Fruit fly (Drosophila melanogaster) whole organism, embryonic: ENCODE results near the gene IntS9.

ENCODE experiments used
- Ada2b ChIP-seq: fragments of 200-800 bp; sonication (Bioruptor generic); IDR thresholded peaks from 2 replicates; pipeline ENCODE4 v1.3.6; 2022; ENCODE audit warnings: missing biosample characterization, missing genetic modification characterization
- Asciz ChIP-seq: fragments of 200-800 bp; sonication (Bioruptor generic); optimal IDR thresholded peaks from 2 replicates; lab custom pipeline; 2017; ENCODE audit warnings: missing biosample characterization, mild to moderate bottlenecking, missing genetic modification characterization, missing genetic modification reagents
- Bdp1 ChIP-seq: fragments of 200-800 bp; sonication (Bioruptor generic); optimal IDR thresholded peaks from 3 replicates; lab custom pipeline; 2016; ENCODE audit warnings: missing biosample characterization, missing genetic modification characterization
- Bteb2 ChIP-seq: fragments of 200-800 bp; sonication (Bioruptor generic); optimal IDR thresholded peaks from 2 replicates; lab custom pipeline; 2016; ENCODE audit warnings: missing biosample characterization, missing genetic modification characterization
- CG10462 ChIP-seq: fragments of 200-800 bp; sonication (Bioruptor generic); optimal IDR thresholded peaks from 2 replicates; lab custom pipeline; 2016; ENCODE audit warnings: missing biosample characterization, missing genetic modification characterization
- CG10565 ChIP-seq: fragments of 200-800 bp; sonication (Bioruptor generic); optimal IDR thresholded peaks from 3 replicates; lab custom pipeline; 2016; ENCODE audit warnings: missing biosample characterization, mild to moderate bottlenecking, missing genetic modification characterization
- CG11085 ChIP-seq: fragments of 200-800 bp; sonication (Bioruptor generic); IDR thresholded peaks from 2 replicates; pipeline ENCODE4 v1.3.6; 2022; ENCODE audit warnings: missing biosample characterization, missing genetic modification characterization
- CG11093 ChIP-seq: fragments of 200-800 bp; sonication (Bioruptor generic); IDR thresholded peaks from 3 replicates; pipeline ENCODE4 v1.3.6; 2022; ENCODE audit warnings: missing biosample characterization, missing genetic modification characterization
- CG11560 ChIP-seq: fragments of 200-800 bp; sonication (Bioruptor generic); IDR thresholded peaks from 3 replicates; pipeline ENCODE4 v1.3.6; 2022; ENCODE audit warnings: missing biosample characterization, missing genetic modification characterization
- CG12071 ChIP-seq: fragments of 200-800 bp; sonication (Bioruptor generic); optimal IDR thresholded peaks from 3 replicates; lab custom pipeline; 2018; ENCODE audit warnings: missing biosample characterization, mild to moderate bottlenecking, missing genetic modification characterization
- CG12236 ChIP-seq: fragments of 200-800 bp; sonication (Bioruptor generic); optimal IDR thresholded peaks from 2 replicates; lab custom pipeline; 2016; ENCODE audit warnings: missing biosample characterization, missing genetic modification characterization
- CG13624 ChIP-seq: fragments of 200-800 bp; sonication (Bioruptor generic); optimal IDR thresholded peaks from 2 replicates; lab custom pipeline; 2016; ENCODE audit warnings: missing biosample characterization, missing genetic modification characterization
- CG14441 ChIP-seq: fragments of 200-800 bp; sonication (Bioruptor generic); IDR thresholded peaks from 2 replicates; pipeline ENCODE4 v1.3.6; 2022; ENCODE audit warnings: missing biosample characterization, missing genetic modification characterization
- CG15269 ChIP-seq: fragments of 200-800 bp; sonication (Bioruptor generic); optimal IDR thresholded peaks from 2 replicates; lab custom pipeline; 2018; ENCODE audit warnings: missing biosample characterization, mild to moderate bottlenecking, missing genetic modification characterization, moderate library complexity
- CG15601 ChIP-seq: fragments of 200-800 bp; sonication (Bioruptor generic); optimal IDR thresholded peaks from 3 replicates; lab custom pipeline; 2019; ENCODE audit warnings: missing biosample characterization, mild to moderate bottlenecking, missing genetic modification characterization, moderate library complexity
- CG16813 ChIP-seq: fragments of 200-800 bp; sonication (Bioruptor generic); IDR thresholded peaks from 3 replicates; pipeline ENCODE4 v1.3.6; 2022; ENCODE audit warnings: missing biosample characterization, missing genetic modification characterization; ENCODE audit not compliant: partially characterized antibody
- CG17612 ChIP-seq: fragments of 200-800 bp; sonication (Bioruptor generic); IDR thresholded peaks from 2 replicates; pipeline ENCODE4 v1.3.6; 2022; ENCODE audit warnings: missing biosample characterization, missing genetic modification characterization
- CG17829 ChIP-seq: fragments of 200-800 bp; optimal IDR thresholded peaks from 2 replicates; lab custom pipeline; 2019; ENCODE audit warnings: missing biosample characterization, mild to moderate bottlenecking, missing genetic modification characterization, moderate library complexity
- CG2889 ChIP-seq: fragments of 200-800 bp; sonication (Bioruptor generic); IDR thresholded peaks from 3 replicates; pipeline ENCODE4 v1.3.6; 2022; ENCODE audit warnings: missing biosample characterization, missing genetic modification characterization
- CG3065 ChIP-seq: fragments of 200-800 bp; sonication (Bioruptor generic); optimal IDR thresholded peaks from 2 replicates; lab custom pipeline; 2016; ENCODE audit warnings: missing biosample characterization, missing genetic modification characterization
- CG5245 ChIP-seq: fragments of 200-800 bp; sonication (Bioruptor generic); optimal IDR thresholded peaks from 3 replicates; lab custom pipeline; 2016; ENCODE audit warnings: missing biosample characterization, missing genetic modification characterization
- CG6813 ChIP-seq: fragments of 200-800 bp; sonication (Bioruptor generic); optimal IDR thresholded peaks from 2 replicates; lab custom pipeline; 2017; ENCODE audit warnings: missing biosample characterization, missing genetic modification characterization, mild to moderate bottlenecking, moderate library complexity, missing genetic modification reagents
- CG7963 ChIP-seq: fragments of 200-800 bp; sonication (Bioruptor generic); IDR thresholded peaks from 3 replicates; pipeline ENCODE4 v1.3.6; 2022; ENCODE audit warnings: missing biosample characterization, missing genetic modification characterization; ENCODE audit not compliant: partially characterized antibody
- CG8478 ChIP-seq: fragments of >200 bp; optimal IDR thresholded peaks from 2 replicates; lab custom pipeline; 2018
- CG9797 ChIP-seq: fragments of 200-800 bp; sonication (Bioruptor generic); optimal IDR thresholded peaks from 3 replicates; lab custom pipeline; 2018; ENCODE audit warnings: missing biosample characterization, mild to moderate bottlenecking, missing genetic modification characterization
- CTCF ChIP-seq: fragments of 200-800 bp; sonication (Bioruptor generic); optimal IDR thresholded peaks from 2 replicates; lab custom pipeline; 2017; ENCODE audit warnings: missing biosample characterization, mild to moderate bottlenecking, missing genetic modification characterization, moderate library complexity
- Chrac-16 ChIP-seq: fragments of 200-800 bp; sonication (Bioruptor generic); optimal IDR thresholded peaks from 3 replicates; lab custom pipeline; 2016; ENCODE audit warnings: missing biosample characterization, missing genetic modification characterization
- Dek ChIP-seq: fragments of 200-800 bp; sonication (Bioruptor generic); optimal IDR thresholded peaks from 3 replicates; lab custom pipeline; 2019; ENCODE audit warnings: missing biosample characterization, mild to moderate bottlenecking, missing genetic modification characterization, moderate library complexity
- GATAe ChIP-seq: fragments of 200-800 bp; sonication (Bioruptor generic); conservative IDR thresholded peaks from 2 replicates; pipeline ENCODE4 v1.3.6; 2022; ENCODE audit warnings: missing biosample characterization, missing genetic modification characterization
- Lim3 ChIP-seq: fragments of 200-800 bp; sonication (Bioruptor generic); IDR thresholded peaks from 2 replicates; pipeline ENCODE4 v1.3.6; 2022; ENCODE audit warnings: missing biosample characterization, missing genetic modification characterization
- Lpt ChIP-seq: fragments of >200 bp; optimal IDR thresholded peaks from 2 replicates; lab custom pipeline; 2018; ENCODE audit warnings: missing biosample characterization, missing genetic modification characterization
- MESR4 ChIP-seq: fragments of 200-800 bp; sonication (Bioruptor generic); optimal IDR thresholded peaks from 2 replicates; lab custom pipeline; 2018; ENCODE audit warnings: missing biosample characterization, mild to moderate bottlenecking, missing genetic modification characterization, moderate library complexity
- Myb ChIP-seq: fragments of 200-800 bp; sonication (Bioruptor generic); optimal IDR thresholded peaks from 2 replicates; lab custom pipeline; 2016; ENCODE audit warnings: missing biosample characterization, missing genetic modification characterization
- Nf-YB ChIP-seq: fragments of 200-800 bp; sonication (Bioruptor generic); optimal IDR thresholded peaks from 3 replicates; lab custom pipeline; 2019; ENCODE audit warnings: missing biosample characterization, mild to moderate bottlenecking, missing genetic modification characterization, moderate library complexity
- Scr ChIP-seq: fragments of 200-800 bp; sonication (Bioruptor generic); IDR thresholded peaks from 2 replicates; pipeline ENCODE4 v1.3.6; 2022; ENCODE audit warnings: missing biosample characterization, missing genetic modification characterization; ENCODE audit not compliant: partially characterized antibody
- ac ChIP-seq: fragments of 200-800 bp; sonication (Bioruptor generic); optimal IDR thresholded peaks from 3 replicates; lab custom pipeline; 2017; ENCODE audit warnings: missing biosample characterization, mild to moderate bottlenecking, missing genetic modification characterization
- bigmax ChIP-seq: fragments of 200-800 bp; sonication (Bioruptor generic); optimal IDR thresholded peaks from 2 replicates; lab custom pipeline; 2018; ENCODE audit warnings: missing biosample characterization, mild to moderate bottlenecking, missing genetic modification characterization
- br ChIP-seq: fragments of >200 bp; optimal IDR thresholded peaks from 2 replicates; lab custom pipeline; 2017
- corto ChIP-seq: fragments of 200-800 bp; sonication (Bioruptor generic); optimal IDR thresholded peaks from 2 replicates; lab custom pipeline; 2016; ENCODE audit warnings: missing biosample characterization, mild to moderate bottlenecking, missing genetic modification characterization, moderate library complexity
- fd102C ChIP-seq: fragments of 200-800 bp; sonication (Bioruptor generic); optimal IDR thresholded peaks from 2 replicates; lab custom pipeline; 2018; ENCODE audit warnings: missing biosample characterization, mild to moderate bottlenecking, missing genetic modification characterization, moderate library complexity
- gsb-n ChIP-seq: fragments of 200-800 bp; sonication (Bioruptor generic); optimal IDR thresholded peaks from 3 replicates; lab custom pipeline; 2018; ENCODE audit warnings: missing biosample characterization, mild to moderate bottlenecking, missing genetic modification characterization
- her ChIP-seq: fragments of 200-800 bp; sonication (Bioruptor generic); optimal IDR thresholded peaks from 2 replicates; lab custom pipeline; 2016; ENCODE audit warnings: missing biosample characterization, missing genetic modification characterization
- hkb ChIP-seq, 2 experiments: fragments of 200-800 bp in 1 of 2; fragments of >200 bp in 1 of 2; sonication (Bioruptor generic) in 1 of 2; IDR thresholded peaks in 1 of 2; optimal IDR thresholded peaks in 1 of 2; 2 replicates each; pipeline versions ENCODE4 v1.3.6 to Lab custom; 2017 to 2022; ENCODE audit warnings: missing biosample characterization in 1 of 2, missing genetic modification characterization in 1 of 2
- lmd ChIP-seq: fragments of 200-800 bp; sonication (Bioruptor generic); IDR thresholded peaks from 2 replicates; pipeline ENCODE4 v1.3.6; 2022; ENCODE audit warnings: missing biosample characterization, missing genetic modification characterization
- mirr ChIP-seq: fragments of 200-800 bp; sonication (Bioruptor generic); optimal IDR thresholded peaks from 3 replicates; lab custom pipeline; 2018; ENCODE audit warnings: missing biosample characterization, mild to moderate bottlenecking, missing genetic modification characterization
- oc ChIP-seq: fragments of 200-800 bp; sonication (Bioruptor generic); optimal IDR thresholded peaks from 2 replicates; lab custom pipeline; 2018; ENCODE audit warnings: missing biosample characterization, mild to moderate bottlenecking, missing genetic modification characterization, moderate library complexity
- pfk ChIP-seq: fragments of 200-800 bp; sonication (Bioruptor generic); optimal IDR thresholded peaks from 2 replicates; lab custom pipeline; 2018; ENCODE audit warnings: missing biosample characterization, mild to moderate bottlenecking, missing genetic modification characterization, moderate library complexity
- row ChIP-seq: fragments of 200-800 bp; sonication (Bioruptor generic); IDR thresholded peaks from 3 replicates; pipeline ENCODE4 v1.3.6; 2022; ENCODE audit warnings: missing biosample characterization, missing genetic modification characterization
- scrt ChIP-seq: fragments of 200-800 bp; sonication (Bioruptor generic); optimal IDR thresholded peaks from 2 replicates; lab custom pipeline; 2018; ENCODE audit warnings: missing biosample characterization, mild to moderate bottlenecking, missing genetic modification characterization, moderate library complexity
- sd ChIP-seq: fragments of 200-800 bp; sonication (Bioruptor generic); optimal IDR thresholded peaks from 3 replicates; lab custom pipeline; 2018; ENCODE audit warnings: missing biosample characterization, mild to moderate bottlenecking, missing genetic modification characterization, moderate library complexity
- sim ChIP-seq: fragments of 200-800 bp; sonication (Bioruptor generic); IDR thresholded peaks from 2 replicates; pipeline ENCODE4 v1.3.6; 2022; ENCODE audit warnings: missing biosample characterization, missing genetic modification characterization
- sqz ChIP-seq: fragments of 200-800 bp; sonication (Bioruptor generic); optimal IDR thresholded peaks from 3 replicates; lab custom pipeline; 2018; ENCODE audit warnings: missing biosample characterization, mild to moderate bottlenecking, missing genetic modification characterization

IntS9 gene

dm6 chr3L:16105528-16105927, at the start of gene IntS9, which contains the start of gene CG43295:
Gene IntS9 (minus strand): TSS chr3L:16105627.
Gene CG43295 (plus strand): TSS chr3L:16105852.
- TF ChIP-seq gsb-n (tag; lab: Kevin White, UChicago): no peak
- peak; percentile 47; the same call in 1 of the 2 replicates for TF ChIP-seq CG17612 (GFP tag; lab: Robert Waterston, UW)
- no peak for TF ChIP-seq Nf-YB (GFP tag; lab: Kevin White, UChicago)
- no peak for TF ChIP-seq CG7963 (GFP tag; lab: Robert Waterston, UW)
- TF ChIP-seq CG17829 (tag; lab: Kevin White, UChicago): peak; percentile 82
- TF ChIP-seq CG8478 (lab: Kevin White, UChicago): no peak
- TF ChIP-seq her (GFP tag; lab: Kevin White, UChicago): peak; percentile 77
- TF ChIP-seq GATAe (GFP tag; lab: Robert Waterston, UW): peak; percentile 46
- no peak for TF ChIP-seq Asciz (GFP tag; lab: Kevin White, UChicago)
- peak; percentile 37 for TF ChIP-seq Scr (GFP tag; lab: Robert Waterston, UW)
- no peak for TF ChIP-seq bigmax (GFP tag; lab: Kevin White, UChicago)
- no peak for TF ChIP-seq CG16813 (GFP tag; lab: Robert Waterston, UW)
- TF ChIP-seq Chrac-16: peak; percentile 89
- TF ChIP-seq Bteb2 (GFP tag; lab: Kevin White, UChicago): peak; percentile 80
- TF ChIP-seq CG10565: peak; percentile 31
- TF ChIP-seq Bdp1 (GFP tag; lab: Kevin White, UChicago): peak; percentile 80
- TF ChIP-seq ac (GFP tag; lab: Kevin White, UChicago): peak; percentile 7
- TF ChIP-seq fd102C (GFP tag; lab: Kevin White, UChicago): peak; percentile 17
- TF ChIP-seq CG6813 (GFP tag; lab: Kevin White, UChicago): peak; percentile 68
- TF ChIP-seq mirr: no peak
- TF ChIP-seq oc (tag; lab: Kevin White, UChicago): no peak
- TF ChIP-seq CG5245 (GFP tag; lab: Kevin White, UChicago): peak; percentile 75
- no peak for TF ChIP-seq CTCF
- TF ChIP-seq pfk (GFP tag; lab: Kevin White, UChicago): no peak
- TF ChIP-seq Dek (tag; lab: Kevin White, UChicago): peak; percentile 34
- TF ChIP-seq CG10462 (GFP tag; lab: Kevin White, UChicago): peak; percentile 75
- no peak for TF ChIP-seq CG12071
- no peak for TF ChIP-seq CG15269 (tag; lab: Kevin White, UChicago)
- TF ChIP-seq scrt (GFP tag; lab: Kevin White, UChicago): peak; percentile 93
- TF ChIP-seq CG11093 (GFP tag; lab: Robert Waterston, UW): peak; percentile 67; the same call in 1 of the 3 replicates
- TF ChIP-seq CG3065 (GFP tag; lab: Kevin White, UChicago): peak; percentile 75
- peak; percentile 56; the same call in 1 of the 3 replicates for TF ChIP-seq CG11560
- TF ChIP-seq lmd (GFP tag; lab: Robert Waterston, UW): peak; percentile 79
- TF ChIP-seq corto (GFP tag; lab: Kevin White, UChicago): peak; percentile 69
- peak; percentile 49; the same call in 1 of the 2 replicates for TF ChIP-seq CG11085 (GFP tag; lab: Robert Waterston, UW)
- TF ChIP-seq row (GFP tag; lab: Robert Waterston, UW): peak; percentile 93
- TF ChIP-seq CG14441 (GFP tag; lab: Robert Waterston, UW): peak; percentile 89
- TF ChIP-seq Lim3: no peak
- TF ChIP-seq br (lab: Kevin White, UChicago): no peak
- peak; percentile 67; the same call in 2 of the 3 replicates for TF ChIP-seq CG2889 (GFP tag; lab: Robert Waterston, UW)
- no peak for TF ChIP-seq hkb (optimal IDR thresholded peaks at IDR 0.05; lab: Kevin White, UChicago)
- peak; percentile 89 for TF ChIP-seq hkb (GFP tag; IDR thresholded peaks at IDR 0.05; lab: Robert Waterston, UW)
- TF ChIP-seq sim: peak; percentile 60; the same call in 1 of the 2 replicates
- TF ChIP-seq MESR4 (GFP tag; lab: Kevin White, UChicago): peak; percentile 24
- TF ChIP-seq CG13624: peak; percentile 77
- TF ChIP-seq Myb (GFP tag; lab: Kevin White, UChicago): peak; percentile 70
- no peak for TF ChIP-seq CG15601 (tag; lab: Kevin White, UChicago)
- TF ChIP-seq sqz (GFP tag; lab: Kevin White, UChicago): no peak
- peak; percentile 72 for TF ChIP-seq CG12236 (GFP tag; lab: Kevin White, UChicago)
- TF ChIP-seq Lpt: no peak
- TF ChIP-seq sd (tag; lab: Kevin White, UChicago): no peak
- TF ChIP-seq Ada2b (GFP tag; lab: Robert Waterston, UW): peak; percentile 86
- TF ChIP-seq CG9797 (GFP tag; lab: Kevin White, UChicago): no peak
